Worm (Caenorhabditis elegans) whole organism, young adult: ENCODE results near the gene F10A3.11.

Source experiments
- B0019.2 ChIP-seq: fragments of 200-800 bp; sonication (Bioruptor generic); conservative IDR thresholded peaks from 2 replicates; pipeline ENCODE4 v1.3.6; 2022; ENCODE audit warnings: missing genetic modification reagents, missing genetic modification characterization, missing compliant biosample characterization
- B0261.1 ChIP-seq: sonication (generic microtip); optimal IDR thresholded peaks from 2 replicates; lab custom pipeline; 2016; ENCODE audit warnings: mild to moderate bottlenecking, missing genetic modification characterization, moderate library complexity, missing compliant biosample characterization
- C06A6.2 ChIP-seq: fragments of 200-800 bp; sonication (Bioruptor generic); conservative IDR thresholded peaks from 2 replicates; pipeline ENCODE4 v1.3.6; 2022; ENCODE audit warnings: missing genetic modification characterization, missing compliant biosample characterization
- ceh-40 ChIP-seq: fragments of 200-800 bp; sonication (Bioruptor generic); IDR thresholded peaks from 2 replicates; pipeline ENCODE4 v1.3.6; 2022; ENCODE audit warnings: missing genetic modification characterization, missing compliant biosample characterization
- ceh-79 ChIP-seq: sonication (generic microtip); optimal IDR thresholded peaks from 2 replicates; lab custom pipeline; 2017; ENCODE audit warnings: mild to moderate bottlenecking, missing genetic modification characterization, missing compliant biosample characterization
- efl-1 ChIP-seq: fragments of 150-350 bp; optimal IDR thresholded peaks from 2 replicates; lab custom pipeline; 2014; ENCODE audit warnings: missing biosample characterization, missing genetic modification reagents, missing genetic modification characterization
- egrh-3 ChIP-seq: fragments of 200-800 bp; sonication (Bioruptor generic); IDR thresholded peaks from 2 replicates; pipeline ENCODE4 v1.3.6; 2022; ENCODE audit warnings: missing genetic modification reagents, missing genetic modification characterization, missing compliant biosample characterization
- gei-17 ChIP-seq: fragments of 200-800 bp; sonication (Bioruptor generic); optimal IDR thresholded peaks from 2 replicates; lab custom pipeline; 2018; ENCODE audit warnings: mild to moderate bottlenecking, missing genetic modification characterization, missing compliant biosample characterization
- lag-1 ChIP-seq: fragments of 200-800 bp; sonication (Bioruptor generic); IDR thresholded peaks from 2 replicates; pipeline ENCODE4 v1.3.6; 2022; ENCODE audit warnings: missing genetic modification reagents, missing genetic modification characterization, missing compliant biosample characterization
- mxl-1 ChIP-seq: sonication (generic microtip); optimal IDR thresholded peaks from 2 replicates; lab custom pipeline; 2016; ENCODE audit warnings: missing genetic modification characterization, missing compliant biosample characterization
- nhr-179 ChIP-seq: sonication (generic microtip); optimal IDR thresholded peaks from 2 replicates; lab custom pipeline; 2016; ENCODE audit warnings: mild to moderate bottlenecking, missing genetic modification characterization, missing compliant biosample characterization
- ztf-25 ChIP-seq: fragments of 200-800 bp; sonication (Bioruptor generic); IDR thresholded peaks from 2 replicates; pipeline ENCODE4 v1.3.6; 2022; ENCODE audit warnings: missing genetic modification reagents, missing genetic modification characterization, missing compliant biosample characterization

DNA sequence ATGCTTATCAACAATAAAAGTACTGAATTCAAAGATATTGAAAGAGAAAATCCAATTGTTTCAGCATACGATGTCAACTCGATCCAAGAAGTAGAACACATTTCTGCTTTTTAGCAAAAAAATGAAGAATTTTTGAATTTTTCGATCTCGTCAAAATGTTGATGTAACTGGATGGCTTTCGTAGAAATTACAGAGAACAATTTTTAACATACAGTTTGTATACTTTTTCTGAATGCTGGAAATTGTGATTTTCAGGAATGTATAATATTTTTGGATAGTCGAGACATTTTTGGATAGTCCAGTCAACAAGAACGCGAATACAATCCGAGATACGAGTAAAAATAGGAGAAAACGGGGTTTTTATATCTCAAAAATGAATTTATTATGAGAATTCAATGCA is 43.9 kb upstream of the F10A3.11 start, which contains the start of gene str-103:
- TF ChIP-seq lag-1 (GFP tag; lab: Robert Waterston, UW) (no peak), egrh-3 (no peak), C06A6.2 (GFP tag; lab: Robert Waterston, UW) (no peak), efl-1 (no peak), B0019.2 (no peak), B0261.1 (tag; lab: Kevin White, UChicago) (no peak), mxl-1 (tag; lab: Kevin White, UChicago) (no peak), nhr-179 (tag; lab: Kevin White, UChicago) (no peak), ztf-25 (GFP tag; lab: Robert Waterston, UW) (no peak), gei-17 (GFP tag; lab: Kevin White, UChicago) (no peak), ceh-79 (tag; lab: Kevin White, UChicago) (no peak), ceh-40 (GFP tag; lab: Robert Waterston, UW) (no peak)
